Fruit fly (Drosophila melanogaster) whole organism, prepupa: Measurements from ENCODE around the gene CG44002.

Source experiments
- CG3919 ChIP-seq: fragments of 200-800 bp; sonication (Bioruptor generic); optimal IDR thresholded peaks from 3 replicates; lab custom pipeline; 2016; ENCODE audit warnings: missing biosample characterization, missing genetic modification characterization
- CG4318 ChIP-seq: fragments of 200-800 bp; sonication (Bioruptor generic); optimal IDR thresholded peaks from 3 replicates; lab custom pipeline; 2017; ENCODE audit warnings: missing biosample characterization, mild to moderate bottlenecking, missing genetic modification characterization
- CG6276 ChIP-seq: fragments of 200-800 bp; sonication (Bioruptor generic); optimal IDR thresholded peaks from 2 replicates; lab custom pipeline; 2017; ENCODE audit warnings: missing biosample characterization, mild to moderate bottlenecking, missing genetic modification characterization
- CG7368 ChIP-seq: fragments of 200-800 bp; sonication (Bioruptor generic); optimal IDR thresholded peaks from 3 replicates; lab custom pipeline; 2016; ENCODE audit warnings: missing biosample characterization, missing genetic modification characterization
- CG8119 ChIP-seq: fragments of 200-800 bp; sonication (Bioruptor generic); IDR thresholded peaks from 3 replicates; pipeline ENCODE4 v1.3.6; 2022; ENCODE audit warnings: missing biosample characterization, missing genetic modification characterization
- Eip78C ChIP-seq: fragments of 200-800 bp; sonication (Bioruptor generic); peaks from one replicate; lab custom pipeline; 2016; ENCODE audit warnings: missing biosample characterization, missing genetic modification characterization
- Eip93F ChIP-seq: fragments of 200-800 bp; sonication (Bioruptor generic); optimal IDR thresholded peaks from 2 replicates; lab custom pipeline; 2016; ENCODE audit warnings: missing biosample characterization, mild to moderate bottlenecking, missing genetic modification characterization
- Hr39 ChIP-seq: fragments of 200-800 bp; sonication (Bioruptor generic); optimal IDR thresholded peaks from 2 replicates; lab custom pipeline; 2016; ENCODE audit warnings: missing biosample characterization, missing genetic modification characterization
- acj6 ChIP-seq: fragments of 200-800 bp; sonication (Bioruptor generic); optimal IDR thresholded peaks from 3 replicates; lab custom pipeline; 2016; ENCODE audit warnings: missing biosample characterization, missing genetic modification characterization
- net ChIP-seq: fragments of 200-800 bp; sonication (Bioruptor generic); optimal IDR thresholded peaks from 3 replicates; lab custom pipeline; 2016; ENCODE audit warnings: missing biosample characterization, missing genetic modification characterization
- ss ChIP-seq, 2 experiments: fragments of 200-800 bp; sonication (Bioruptor generic); optimal IDR thresholded peaks; 2 replicates in 1 of 2; 3 replicates in 1 of 2; lab custom pipeline; 2017 to 2018; ENCODE audit warnings: mild to moderate bottlenecking in 2 of 2, missing biosample characterization in 2 of 2, missing genetic modification characterization in 2 of 2, moderate library complexity in 1 of 2
- vri ChIP-seq: fragments of 200-800 bp; sonication (Bioruptor generic); optimal IDR thresholded peaks from 3 replicates; lab custom pipeline; 2016; ENCODE audit warnings: missing biosample characterization, mild to moderate bottlenecking, missing genetic modification characterization

DNA sequence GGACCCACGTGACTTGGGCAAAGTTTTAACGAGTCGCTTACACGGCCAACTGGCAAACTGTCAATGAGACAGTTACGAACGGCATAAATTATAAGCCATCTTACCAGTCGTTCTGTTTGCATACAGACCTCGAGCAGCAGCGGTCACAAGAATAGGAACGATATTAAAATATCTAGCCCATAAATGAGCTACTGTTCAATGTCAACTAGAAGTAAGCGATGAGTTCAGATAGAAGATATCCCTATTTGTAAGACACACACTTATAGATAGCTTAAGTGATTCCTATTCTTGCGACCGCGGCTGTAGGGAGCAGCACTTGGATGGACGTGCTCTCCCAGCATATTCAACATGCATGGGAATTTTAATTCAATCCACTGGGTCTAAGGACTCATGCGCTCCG lies 18.0 kb upstream of the CG44002 start:
- TF ChIP-seq Hr39 (GFP tag; lab: Kevin White, UChicago), result peak; percentile 42
- no peak for TF ChIP-seq vri (GFP tag; lab: Kevin White, UChicago)
- TF ChIP-seq Eip78C, result no peak
- TF ChIP-seq Eip93F (GFP tag; lab: Kevin White, UChicago), result no peak
- TF ChIP-seq acj6 (GFP tag; lab: Kevin White, UChicago), result peak; percentile 20
- peak; percentile 41; the same call in 1 of the 3 replicates for TF ChIP-seq CG8119 (GFP tag; lab: Robert Waterston, UW)
- peak; percentile 37 for TF ChIP-seq CG3919 (GFP tag; lab: Kevin White, UChicago)
- TF ChIP-seq CG4318 (GFP tag; lab: Kevin White, UChicago), result no peak
- TF ChIP-seq net (GFP tag; lab: Kevin White, UChicago), result no peak
- no peak for TF ChIP-seq CG6276 (GFP tag; lab: Kevin White, UChicago)
- no peak for TF ChIP-seq ss (GFP tag; optimal IDR thresholded peaks at IDR 0.05; lab: Kevin White, UChicago)
- TF ChIP-seq CG7368 (GFP tag; lab: Kevin White, UChicago), result no peak
